Fruit fly (Drosophila melanogaster) whole organism, embryonic: ENCODE data around the gene Cubn.

Source experiments
- CG1529 ChIP-seq: fragments of 200-800 bp; sonication (Bioruptor generic); optimal IDR thresholded peaks from 3 replicates; lab custom pipeline; 2018; ENCODE audit warnings: missing biosample characterization, missing genetic modification characterization
- Dip2 ChIP-seq: fragments of 200-800 bp; sonication (Bioruptor generic); IDR thresholded peaks from 2 replicates; pipeline ENCODE4 v1.3.6; 2022; ENCODE audit warnings: missing biosample characterization, missing genetic modification characterization
- Ssrp ChIP-seq: fragments of 200-800 bp; sonication (Bioruptor generic); optimal IDR thresholded peaks from 2 replicates; lab custom pipeline; 2018; ENCODE audit warnings: missing biosample characterization, mild to moderate bottlenecking, missing genetic modification characterization, moderate library complexity
- cas ChIP-seq: fragments of 200-800 bp; sonication (Bioruptor generic); IDR thresholded peaks from 2 replicates; pipeline ENCODE4 v1.3.6; 2022; ENCODE audit warnings: missing biosample characterization, missing genetic modification characterization
- sim ChIP-seq: fragments of 200-800 bp; sonication (Bioruptor generic); IDR thresholded peaks from 2 replicates; pipeline ENCODE4 v1.3.6; 2022; ENCODE audit warnings: missing biosample characterization, missing genetic modification characterization

DNA sequence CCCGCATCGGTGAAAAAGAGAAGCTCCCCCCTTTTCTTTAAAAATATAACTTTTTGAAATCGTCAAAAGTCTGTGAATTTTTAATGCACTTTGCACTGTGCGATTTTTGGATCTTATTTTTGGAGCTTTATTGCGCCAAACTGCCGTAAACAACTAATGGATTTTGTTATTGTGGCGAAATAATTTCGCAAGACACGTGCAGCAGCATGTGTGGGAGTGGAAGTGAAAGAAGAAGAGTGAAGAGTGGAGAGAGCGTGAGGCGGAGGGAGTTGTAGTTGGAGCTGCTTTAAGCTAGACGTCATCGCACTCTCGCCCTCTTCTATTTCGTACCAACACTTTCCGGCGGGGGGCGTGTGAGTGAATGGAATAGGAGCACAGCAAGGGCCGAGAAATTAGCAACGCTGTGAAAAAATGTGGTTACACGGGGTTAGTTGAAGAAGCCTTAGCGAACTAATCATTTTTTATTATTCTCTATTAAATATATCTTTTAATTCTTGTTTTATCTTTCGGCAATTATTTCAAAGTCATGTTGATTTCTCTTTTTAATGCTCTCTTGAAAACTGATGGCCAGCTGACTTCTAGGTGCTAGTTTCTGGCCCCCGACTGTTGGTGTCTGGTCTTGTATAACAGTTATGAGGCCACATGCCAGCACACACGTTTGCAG, 12.5 kb upstream of the Cubn start:
- TF ChIP-seq CG1529 (GFP tag; lab: Kevin White, UChicago) (peak; percentile 90), Ssrp (tag; lab: Kevin White, UChicago) (peak; percentile 93), cas (GFP tag; lab: Robert Waterston, UW) (peak; percentile 84), sim (GFP tag; lab: Robert Waterston, UW) (peak; percentile 71; the same call in 1 of the 2 replicates), Dip2 (GFP tag; lab: Robert Waterston, UW) (peak; percentile 44; the same call in 1 of the 2 replicates)
